Fruit fly (Drosophila melanogaster) whole organism, embryonic: ENCODE results near the gene CG34148.

Source experiments
- CG11085 ChIP-seq: fragments of 200-800 bp; sonication (Bioruptor generic); IDR thresholded peaks from 2 replicates; pipeline ENCODE4 v1.3.6; 2022; ENCODE audit warnings: missing biosample characterization, missing genetic modification characterization
- CG4820 ChIP-seq: fragments of 200-800 bp; sonication (Bioruptor generic); optimal IDR thresholded peaks from 3 replicates; lab custom pipeline; 2016; ENCODE audit warnings: missing biosample characterization, missing genetic modification characterization
- CG7928 ChIP-seq: fragments of 200-800 bp; sonication (Bioruptor generic); optimal IDR thresholded peaks from 2 replicates; lab custom pipeline; 2017; ENCODE audit warnings: missing biosample characterization, mild to moderate bottlenecking, missing genetic modification characterization
- CG9437 ChIP-seq: fragments of 200-800 bp; sonication (Bioruptor generic); optimal IDR thresholded peaks from 2 replicates; lab custom pipeline; 2018; ENCODE audit warnings: missing biosample characterization, mild to moderate bottlenecking, missing genetic modification characterization
- Oaz ChIP-seq: fragments of 200-800 bp; sonication (Bioruptor generic); IDR thresholded peaks from 2 replicates; pipeline ENCODE4 v1.3.6; 2022; ENCODE audit warnings: missing biosample characterization, missing genetic modification characterization
- Vsx1 ChIP-seq: fragments of 200-800 bp; sonication (Bioruptor generic); optimal IDR thresholded peaks from 2 replicates; lab custom pipeline; 2017; ENCODE audit warnings: missing biosample characterization, mild to moderate bottlenecking, missing genetic modification characterization, missing genetic modification reagents
- esg ChIP-seq: fragments of 200-800 bp; sonication (Bioruptor generic); conservative IDR thresholded peaks from 2 replicates; pipeline ENCODE4 v1.3.6; 2022; ENCODE audit warnings: missing biosample characterization, missing genetic modification characterization

DNA sequence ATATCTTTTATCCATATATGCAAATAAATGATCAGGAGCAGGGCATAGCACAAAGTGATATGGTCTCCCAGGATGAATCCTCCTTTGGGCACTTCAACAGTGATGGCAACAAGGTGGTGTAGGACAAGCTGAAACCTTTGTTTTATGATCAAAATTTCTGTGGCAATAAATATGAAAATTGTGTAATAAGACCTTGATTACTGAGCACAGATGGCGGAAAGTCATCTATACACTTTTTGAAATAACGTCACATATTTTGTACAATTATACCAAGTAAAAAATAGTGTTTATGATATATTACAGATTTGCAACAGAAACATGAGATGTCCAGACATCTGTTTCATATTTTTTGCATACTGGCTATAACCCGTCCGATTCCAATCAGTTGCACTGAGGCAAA, 2.0 kb upstream of the CG34148 start, which contains the start of gene CG31465:
- no peak for TF ChIP-seq CG11085 (GFP tag; lab: Robert Waterston, UW)
- TF ChIP-seq esg (GFP tag; lab: Robert Waterston, UW) = no peak
- no peak for TF ChIP-seq CG4820 (GFP tag; lab: Kevin White, UChicago)
- TF ChIP-seq CG9437 (GFP tag; lab: Kevin White, UChicago) = no peak
- TF ChIP-seq CG7928 (GFP tag; lab: Kevin White, UChicago) = no peak
- no peak for TF ChIP-seq Vsx1 (GFP tag; lab: Kevin White, UChicago)
- TF ChIP-seq Oaz (GFP tag; lab: Robert Waterston, UW) = no peak
